Worm (Caenorhabditis elegans): Measurements from ENCODE around the gene Y38F1A.1.

- TF ChIP-seq W03F9.2 (tag; optimal IDR thresholded peaks at IDR 0.05) (no peak), him-1 (tag; optimal IDR thresholded peaks at IDR 0.05) (no peak), dao-5 (tag; optimal IDR thresholded peaks at IDR 0.05) (no peak)
These were observed 19.3 kb downstream of the Y38F1A.1 start, which contains the start of gene lips-9 for ce11 chrII:12935259-12935658.

Data from whole organism, L4/young adult.